Fruit fly (Drosophila melanogaster) whole organism, prepupa: ENCODE results near the gene CG11562.

Experiments
- CG31627 ChIP-seq: fragments of 200-800 bp; sonication (Bioruptor generic); optimal IDR thresholded peaks from 3 replicates; lab custom pipeline; 2016; ENCODE audit warnings: missing biosample characterization, missing genetic modification characterization
- CG32006 ChIP-seq: fragments of 200-800 bp; sonication (Bioruptor generic); optimal IDR thresholded peaks from 3 replicates; lab custom pipeline; 2017; ENCODE audit warnings: missing biosample characterization, mild to moderate bottlenecking, missing genetic modification characterization
- CG6276 ChIP-seq: fragments of 200-800 bp; sonication (Bioruptor generic); optimal IDR thresholded peaks from 2 replicates; lab custom pipeline; 2017; ENCODE audit warnings: missing biosample characterization, mild to moderate bottlenecking, missing genetic modification characterization
- Gug ChIP-seq: fragments of 200-800 bp; sonication (Bioruptor generic); IDR thresholded peaks from 2 replicates; pipeline ENCODE4 v1.3.6; 2022; ENCODE audit warnings: missing biosample characterization, missing genetic modification characterization
- Hr39 ChIP-seq: fragments of 200-800 bp; sonication (Bioruptor generic); optimal IDR thresholded peaks from 2 replicates; lab custom pipeline; 2016; ENCODE audit warnings: missing biosample characterization, missing genetic modification characterization

- TF ChIP-seq CG31627 (no peak), CG6276 (GFP tag; lab: Kevin White, UChicago) (no peak), CG32006 (GFP tag; lab: Kevin White, UChicago) (no peak), Hr39 (GFP tag; lab: Kevin White, UChicago) (no peak), Gug (no peak)
Observed at dm6 chr2L:243123-243522, 49.1 kb upstream of the CG11562 start.
